Worm (Caenorhabditis elegans): Measurements from ENCODE around the gene fipr-14.

- TF ChIP-seq T22C8.4 (GFP tag; IDR thresholded peaks at IDR 0.05) (no peak), tab-1 (GFP tag; IDR thresholded peaks at IDR 0.05) (no peak), flt-1 (GFP tag; IDR thresholded peaks at IDR 0.05) (no peak), ref-1 (GFP tag; conservative IDR thresholded peaks at IDR 0.05) (no peak), klf-2 (GFP tag; conservative IDR thresholded peaks at IDR 0.05) (no peak), ztf-29 (GFP tag; IDR thresholded peaks at IDR 0.05) (no peak), ztf-23 (GFP tag; IDR thresholded peaks at IDR 0.05) (no peak), cog-1 (tag; optimal IDR thresholded peaks at IDR 0.05) (no peak)
Measured at ce11 chrIV:10909708-10910107, 32.8 kb downstream of the fipr-14 start, which contains the start of gene pyk-2.
